Fruit fly (Drosophila melanogaster) Kc167 (cell line): ENCODE data around the gene Gapvd1.

Source experiments
- Myc ChIP-seq: fragments of >200 bp; optimal IDR thresholded peaks from 2 replicates; lab custom pipeline; 2017; ENCODE audit warnings: missing external identifiers
- insv ChIP-seq: fragments of >200 bp; optimal IDR thresholded peaks from 3 replicates; lab custom pipeline; 2018; ENCODE audit warnings: missing external identifiers
- psq ChIP-seq: fragments of >200 bp; optimal IDR thresholded peaks from 2 replicates; lab custom pipeline; 2017; ENCODE audit warnings: missing external identifiers

DNA sequence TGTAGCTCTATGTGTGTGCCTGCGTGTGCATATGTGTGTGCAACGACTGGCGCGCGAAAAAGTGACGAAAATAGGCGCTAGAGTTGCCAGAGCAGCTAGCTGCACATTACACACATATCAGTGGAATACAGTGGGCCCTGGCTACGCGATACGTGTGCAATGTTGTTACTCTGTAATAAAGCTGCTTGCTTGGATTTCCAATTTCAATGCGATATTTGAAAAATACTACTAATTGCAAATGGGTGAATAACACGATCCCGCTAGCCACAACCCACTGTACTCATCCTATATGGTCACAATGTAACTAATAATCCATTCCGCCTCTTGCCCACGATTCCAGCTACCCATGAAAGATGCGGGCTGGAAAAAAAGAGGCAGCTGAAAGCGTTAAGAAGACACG is 26.2 kb downstream of the Gapvd1 start:
- no peak for TF ChIP-seq insv
- no peak for TF ChIP-seq psq (lab: Kevin White, UChicago)
- TF ChIP-seq Myc (lab: Kevin White, UChicago), result no peak
